Worm (Caenorhabditis elegans) whole organism, L4/young adult: Measurements from ENCODE around the gene mrpl-39.
A peak's percentile ranks its signal among the peaks of the same experiment; 100 is the strongest.

ENCODE experiments used
- W03F9.2 ChIP-seq: fragments of 150-350 bp; optimal IDR thresholded peaks from 2 replicates; lab custom pipeline; 2014; ENCODE audit warnings: missing biosample characterization, missing genetic modification characterization
- dao-5 ChIP-seq: sonication (generic microtip); optimal IDR thresholded peaks from 2 replicates; lab custom pipeline; 2016; ENCODE audit warnings: missing genotype, missing genetic modification characterization, moderate library complexity, missing compliant biosample characterization
- him-1 ChIP-seq: sonication (generic microtip); optimal IDR thresholded peaks from 2 replicates; lab custom pipeline; 2016; ENCODE audit warnings: missing genotype, missing genetic modification reagents, missing genetic modification characterization, missing compliant biosample characterization

Gene mrpl-39

DNA sequence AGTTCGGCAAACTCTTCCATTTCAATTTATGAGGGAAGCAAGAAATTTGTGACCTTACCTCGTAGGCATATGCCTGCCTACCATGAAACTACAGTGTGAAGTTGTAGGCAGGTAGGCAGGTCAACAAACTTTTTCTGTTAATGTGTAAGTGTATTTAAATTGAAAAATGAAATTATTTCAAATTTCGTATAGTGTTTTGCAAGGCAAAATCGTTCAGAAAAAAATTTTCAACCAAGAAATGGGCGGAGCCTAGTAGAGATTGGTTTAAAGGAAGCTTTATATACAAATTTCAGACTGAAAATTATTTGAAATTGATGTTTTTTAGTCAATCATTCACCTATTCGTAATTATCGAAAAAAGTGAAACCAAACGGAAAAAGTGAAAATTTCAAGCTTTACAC is 36.5 kb downstream of the mrpl-39 start:
- TF ChIP-seq him-1 (tag; lab: Kevin White, UChicago) = no peak
- no peak for TF ChIP-seq W03F9.2 (tag; lab: Kevin White, UChicago)
- TF ChIP-seq dao-5 = no peak

DNA sequence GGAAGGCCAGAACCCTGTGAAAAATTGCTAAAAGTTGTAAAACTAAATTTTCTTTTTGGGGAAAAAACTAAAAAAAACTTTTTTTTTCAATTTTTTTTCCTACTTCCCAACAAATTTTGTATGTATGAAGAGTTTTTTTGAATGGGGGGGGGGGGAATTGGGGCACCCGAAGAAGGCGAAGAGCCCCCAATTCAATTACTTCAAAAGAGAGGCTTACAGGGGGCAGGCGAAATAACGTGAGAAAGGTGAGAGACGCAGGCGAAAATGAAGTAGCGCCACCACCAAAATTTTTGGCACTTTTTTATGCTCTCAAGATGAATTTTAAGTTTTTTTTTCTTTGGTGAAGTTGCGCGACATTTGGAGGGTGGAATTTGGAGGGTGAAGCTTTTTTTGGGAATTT is 41.6 kb downstream of the mrpl-39 start:
- no peak for TF ChIP-seq W03F9.2 (tag; lab: Kevin White, UChicago)
- TF ChIP-seq him-1 (tag; lab: Kevin White, UChicago) = no peak

DNA sequence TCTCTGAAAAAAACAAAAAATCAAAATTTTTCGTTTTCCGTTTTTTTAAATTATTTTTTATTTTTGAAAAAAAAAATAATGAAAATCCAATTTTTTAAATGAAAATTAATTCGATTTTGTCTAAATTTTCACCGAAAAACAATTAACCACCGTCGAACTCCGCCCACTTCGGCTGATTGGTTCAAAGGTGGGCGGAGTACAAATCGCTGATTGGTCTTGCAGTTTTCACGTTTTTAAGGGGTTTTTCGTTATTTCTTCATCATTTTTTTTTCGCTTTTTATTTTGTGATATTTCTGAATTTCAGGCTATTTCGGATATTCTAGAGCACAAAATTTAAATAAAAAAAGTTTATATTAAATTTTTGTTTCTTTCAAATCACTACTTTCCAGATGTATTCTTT is 43.6 kb downstream of the mrpl-39 start:
- TF ChIP-seq him-1 (tag; lab: Kevin White, UChicago) = no peak
- TF ChIP-seq W03F9.2 (tag; lab: Kevin White, UChicago) = no peak
- TF ChIP-seq dao-5 = no peak

DNA sequence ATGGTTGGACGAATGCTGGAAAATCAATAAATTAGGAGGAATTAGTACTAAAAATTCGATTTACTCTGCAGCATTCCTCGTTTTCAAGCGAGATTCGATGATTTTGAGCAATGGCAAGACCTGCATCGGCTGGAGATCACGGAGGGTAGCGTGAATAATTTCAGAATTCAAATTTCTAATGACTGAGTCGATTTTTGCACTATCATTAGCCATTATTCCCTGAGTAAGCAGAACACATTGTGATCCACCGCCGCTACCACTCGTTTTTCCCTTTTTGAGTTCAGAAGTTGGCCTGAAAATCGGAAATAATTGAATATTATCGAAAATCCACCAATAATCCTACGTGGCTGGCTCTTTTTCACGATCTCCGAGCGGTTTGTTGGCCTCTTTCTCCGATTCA is 46.6 kb downstream of the mrpl-39 start:
- TF ChIP-seq him-1 (tag; lab: Kevin White, UChicago) (no peak), W03F9.2 (tag; lab: Kevin White, UChicago) (no peak), dao-5 (no peak)

DNA sequence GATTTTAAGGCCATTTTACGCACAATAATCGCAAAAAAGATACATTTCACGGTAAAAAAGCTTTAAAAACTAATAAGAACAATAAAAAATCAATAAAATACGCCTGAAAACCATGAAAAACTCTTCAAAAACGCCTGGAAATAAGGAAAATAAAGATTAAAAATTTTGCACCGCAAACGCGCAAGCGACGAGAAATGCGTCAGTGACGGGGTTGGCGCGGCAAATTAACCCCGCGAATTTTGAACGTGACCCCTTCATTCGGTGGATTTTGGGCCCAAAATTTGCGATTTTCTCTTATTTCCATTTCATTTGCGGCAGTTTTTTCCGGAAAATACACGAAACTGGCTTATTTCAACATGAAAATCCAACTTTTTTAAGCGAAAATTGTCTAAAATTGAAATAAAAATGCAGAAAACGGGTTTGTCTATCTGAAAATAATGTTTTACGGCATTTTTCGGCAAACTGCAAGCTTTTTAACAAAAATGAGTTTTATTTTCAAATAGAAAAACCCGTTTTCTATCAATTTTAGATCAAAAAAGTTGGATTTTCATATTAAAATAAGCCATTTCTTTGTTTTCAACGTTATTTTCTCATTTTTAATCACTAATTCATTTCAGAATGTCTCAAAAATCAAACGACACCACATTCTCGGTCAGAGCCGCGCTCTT is 47.4 kb downstream of the mrpl-39 start, which contains the start of gene knl-3:
Gene knl-3 (plus strand): TSS at position 618 of the 668 bp plus-strand sequence.
- TF ChIP-seq him-1 (tag; lab: Kevin White, UChicago) = peak; percentile 83
- TF ChIP-seq W03F9.2 (tag; lab: Kevin White, UChicago) = peak; percentile 71
- no peak for TF ChIP-seq dao-5

DNA sequence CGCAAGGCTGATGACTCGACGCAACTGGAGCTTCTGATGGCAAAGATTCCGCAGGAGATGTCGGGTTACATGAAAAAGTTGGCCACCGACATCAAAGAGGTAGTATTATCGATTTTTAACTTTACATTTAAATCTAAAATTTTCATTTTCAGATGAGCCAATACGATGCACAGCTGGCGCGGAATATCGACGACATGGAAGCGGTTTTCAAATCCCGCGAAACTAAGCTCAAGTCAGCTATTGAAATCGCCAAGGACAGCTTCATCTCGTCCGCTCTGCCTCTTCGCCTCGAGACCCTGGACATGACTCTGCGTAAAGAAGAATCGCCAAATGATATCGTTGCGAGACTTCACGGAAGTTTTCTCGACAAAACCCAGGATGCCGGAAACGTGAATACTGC is 48.3 kb downstream of the mrpl-39 start, which contains the start of gene T10B5.3:
Gene T10B5.3 (minus strand): TSS at position 101 of the 400 bp plus-strand sequence.
- no peak for TF ChIP-seq dao-5
- TF ChIP-seq W03F9.2 (tag; lab: Kevin White, UChicago) = no peak
- TF ChIP-seq him-1 (tag; lab: Kevin White, UChicago) = no peak

DNA sequence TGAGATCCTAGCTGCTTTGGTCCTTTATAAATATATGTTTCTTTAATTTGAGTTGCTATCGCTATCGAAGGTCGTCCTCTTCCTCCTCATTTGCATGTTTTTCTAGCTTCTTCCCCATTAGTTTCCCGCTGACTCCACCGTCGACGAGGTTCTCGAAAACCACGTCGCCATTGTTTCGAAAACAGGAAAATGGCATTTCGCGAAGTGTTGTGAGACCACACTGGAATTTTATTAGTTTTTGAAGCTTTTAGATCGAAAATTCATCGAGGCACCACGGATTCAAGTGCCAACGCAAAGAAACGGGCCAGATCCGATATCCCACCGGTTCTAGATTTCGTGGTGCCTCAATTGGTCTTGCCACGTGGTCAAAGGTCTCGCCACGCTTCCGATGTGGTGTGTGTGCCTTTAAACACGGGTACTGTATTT is 49.1 kb downstream of the mrpl-39 start:
- TF ChIP-seq W03F9.2 (tag; lab: Kevin White, UChicago) = no peak
- TF ChIP-seq him-1 (tag; lab: Kevin White, UChicago) = no peak
- no peak for TF ChIP-seq dao-5

DNA sequence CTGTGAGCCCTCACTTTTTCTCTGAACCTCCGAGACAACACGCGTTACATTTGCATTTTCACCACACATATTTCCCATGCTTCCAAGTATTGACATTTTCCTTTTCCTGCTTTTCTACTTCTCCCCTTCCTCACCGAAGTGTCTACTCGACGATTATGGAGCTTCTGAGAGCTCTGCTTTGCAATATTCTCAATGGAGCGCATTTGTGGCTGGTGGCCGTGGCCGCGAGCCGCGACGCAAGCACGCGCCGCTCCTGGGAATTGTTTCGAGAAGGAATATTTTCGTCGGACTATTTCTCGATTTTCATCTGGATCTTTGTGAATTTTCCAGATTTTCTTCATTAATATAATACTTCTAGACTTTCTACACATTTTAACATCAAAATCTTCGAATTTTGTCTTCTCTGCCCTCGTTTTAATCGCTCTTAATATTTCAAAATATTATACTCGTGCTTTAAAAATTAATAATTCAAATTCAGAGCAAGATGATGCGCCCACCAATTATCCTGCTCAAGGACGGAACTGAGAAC is 50.5 kb downstream of the mrpl-39 start, which contains the start of the genes T10B5.4 and cct-7:
Gene T10B5.4 (minus strand): TSS at position 40 of the 529 bp plus-strand sequence.
Gene cct-7 (plus strand): TSS at position 479 of the 529 bp plus-strand sequence.
- TF ChIP-seq him-1 (tag; lab: Kevin White, UChicago) (peak; percentile 89), dao-5 (peak; percentile 26), W03F9.2 (tag; lab: Kevin White, UChicago) (peak; percentile 86)
